Worm (Caenorhabditis elegans) whole organism, young adult: ENCODE data around the gene pqn-76.
"Not testable (repeated sequence)": the region's sequence is repeated elsewhere in the genome, so short reads cannot be mapped to it uniquely, and the experiment has no call there.

Experiments
- D2030.7 ChIP-seq: fragments of 200-800 bp; sonication (Bioruptor generic); IDR thresholded peaks from 2 replicates; pipeline ENCODE4 v1.3.6; 2022; ENCODE audit warnings: missing genetic modification reagents, missing genetic modification characterization, missing compliant biosample characterization
- F22D6.2 ChIP-seq: sonication (generic microtip); optimal IDR thresholded peaks from 2 replicates; lab custom pipeline; 2016; ENCODE audit warnings: mild to moderate bottlenecking, missing genetic modification characterization, missing compliant biosample characterization
- F33H1.4 ChIP-seq: fragments of 200-800 bp; sonication (Bioruptor generic); IDR thresholded peaks from 2 replicates; pipeline ENCODE4 v1.3.6; 2022; ENCODE audit warnings: missing genetic modification reagents, missing genetic modification characterization, missing compliant biosample characterization
- F49E8.2 ChIP-seq: sonication (generic microtip); optimal IDR thresholded peaks from 3 replicates; lab custom pipeline; 2017; ENCODE audit warnings: missing genetic modification characterization, mild to moderate bottlenecking, missing compliant biosample characterization, antibody characterized with exemption, moderate library complexity; ENCODE audit not compliant: insufficient read depth
- K12H6.12 ChIP-seq: fragments of 200-800 bp; sonication (Bioruptor generic); optimal IDR thresholded peaks from 2 replicates; lab custom pipeline; 2018; ENCODE audit warnings: mild to moderate bottlenecking, missing genetic modification characterization, missing compliant biosample characterization
- Y53G8AR.9 ChIP-seq: fragments of 200-800 bp; sonication (Bioruptor generic); conservative IDR thresholded peaks from 2 replicates; pipeline ENCODE4 v1.3.6; 2022; ENCODE audit warnings: missing genetic modification reagents, missing genetic modification characterization, missing compliant biosample characterization
- Y67H2A.10 ChIP-seq: fragments of 200-800 bp; sonication (Bioruptor generic); conservative IDR thresholded peaks from 2 replicates; pipeline ENCODE4 v1.3.6; 2022; ENCODE audit warnings: missing genetic modification reagents, missing genetic modification characterization, missing compliant biosample characterization
- Y95B8A.8 ChIP-seq: fragments of 200-800 bp; sonication (Bioruptor generic); IDR thresholded peaks from 2 replicates; pipeline ENCODE4 v1.3.6; 2022; ENCODE audit warnings: missing genetic modification reagents, missing genetic modification characterization, missing compliant biosample characterization
- ama-1 ChIP-seq, 3 experiments: fragments of 150-350 bp in 1 of 3; sonication (generic microtip) in 2 of 3; optimal IDR thresholded peaks; 2 replicates each; lab custom pipeline; 2014 to 2018; ENCODE audit warnings: missing biosample characterization in 2 of 3, missing genetic modification characterization in 2 of 3, missing genetic modification reagents in 2 of 3
- attf-5 ChIP-seq: fragments of 200-800 bp; sonication (Bioruptor generic); optimal IDR thresholded peaks from 2 replicates; lab custom pipeline; 2018; ENCODE audit warnings: mild to moderate bottlenecking, missing genetic modification characterization, missing compliant biosample characterization
- bed-2 ChIP-seq: fragments of 200-800 bp; sonication (Bioruptor generic); IDR thresholded peaks from 2 replicates; pipeline ENCODE4 v1.3.6; 2022; ENCODE audit warnings: missing genetic modification reagents, missing genetic modification characterization, missing compliant biosample characterization
- cebp-2 ChIP-seq: fragments of 200-800 bp; sonication (Bioruptor generic); IDR thresholded peaks from 2 replicates; pipeline ENCODE4 v1.3.6; 2022; ENCODE audit warnings: missing genetic modification characterization, missing compliant biosample characterization
- ceh-91 ChIP-seq: fragments of 200-800 bp; sonication (Bioruptor generic); IDR thresholded peaks from 2 replicates; pipeline ENCODE4 v1.3.6; 2022; ENCODE audit warnings: missing genetic modification reagents, missing genetic modification characterization, missing compliant biosample characterization
- dox-1 ChIP-seq: fragments of 200-800 bp; sonication (Bioruptor generic); IDR thresholded peaks from 2 replicates; pipeline ENCODE4 v1.3.6; 2022; ENCODE audit warnings: missing genetic modification reagents, missing genetic modification characterization, missing compliant biosample characterization
- egl-44 ChIP-seq: fragments of 200-800 bp; sonication (Bioruptor generic); IDR thresholded peaks from 2 replicates; pipeline ENCODE4 v1.3.6; 2022; ENCODE audit warnings: missing genetic modification reagents, missing genetic modification characterization, missing compliant biosample characterization
- him-1 ChIP-seq: sonication (generic microtip); optimal IDR thresholded peaks from 2 replicates; lab custom pipeline; 2016; ENCODE audit warnings: missing genotype, missing genetic modification reagents, missing genetic modification characterization, missing compliant biosample characterization
- let-526 ChIP-seq: fragments of 200-800 bp; sonication (Bioruptor generic); IDR thresholded peaks from 2 replicates; pipeline ENCODE4 v1.3.6; 2022; ENCODE audit warnings: missing genetic modification reagents, missing genetic modification characterization, missing compliant biosample characterization
- let-607 ChIP-seq, 2 experiments: fragments of 200-800 bp in 1 of 2; sonication (Bioruptor generic) in 1 of 2; sonication (generic microtip) in 1 of 2; optimal IDR thresholded peaks; 2 replicates each; lab custom pipeline; 2016 to 2018; ENCODE audit warnings: mild to moderate bottlenecking in 2 of 2, missing compliant biosample characterization in 2 of 2, missing genetic modification characterization in 2 of 2, moderate library complexity in 2 of 2, missing genotype in 1 of 2
- lin-26 ChIP-seq: fragments of 200-800 bp; sonication (Bioruptor generic); IDR thresholded peaks from 2 replicates; pipeline ENCODE4 v1.3.6; 2022; ENCODE audit warnings: missing genetic modification reagents, missing genetic modification characterization, missing compliant biosample characterization
- lin-35 ChIP-seq, 3 experiments: fragments of 150-350 bp in 2 of 3; sonication (generic microtip) in 1 of 3; optimal IDR thresholded peaks; 2 replicates each; lab custom pipeline; 2014 to 2018; ENCODE audit warnings: missing biosample characterization in 3 of 3, missing genetic modification characterization in 3 of 3, missing genetic modification reagents in 3 of 3
- mcd-1 ChIP-seq: fragments of 200-800 bp; sonication (Bioruptor generic); IDR thresholded peaks from 2 replicates; pipeline ENCODE4 v1.3.6; 2022; ENCODE audit warnings: missing genetic modification reagents, missing genetic modification characterization, missing compliant biosample characterization
- nfya-1 ChIP-seq: sonication (generic microtip); optimal IDR thresholded peaks from 2 replicates; lab custom pipeline; 2017; ENCODE audit warnings: antibody characterized with exemption, missing compliant biosample characterization, missing genetic modification characterization, borderline replicate concordance; ENCODE audit not compliant: insufficient read depth
- nfya-2 ChIP-seq: fragments of 200-800 bp; sonication (Bioruptor generic); IDR thresholded peaks from 2 replicates; pipeline ENCODE4 v1.3.6; 2022; ENCODE audit warnings: missing genetic modification reagents, missing genetic modification characterization, missing compliant biosample characterization
- nhr-27 ChIP-seq: fragments of 200-800 bp; sonication (Bioruptor generic); optimal IDR thresholded peaks from 2 replicates; lab custom pipeline; 2018; ENCODE audit warnings: mild to moderate bottlenecking, missing genetic modification characterization, moderate library complexity, missing compliant biosample characterization
- pbrm-1 ChIP-seq: fragments of 200-800 bp; sonication (Bioruptor generic); IDR thresholded peaks from 2 replicates; pipeline ENCODE4 v1.3.6; 2022; ENCODE audit warnings: missing genetic modification reagents, missing genetic modification characterization, missing compliant biosample characterization
- rcor-1 ChIP-seq: fragments of 200-800 bp; sonication (Bioruptor generic); IDR thresholded peaks from 2 replicates; pipeline ENCODE4 v1.3.6; 2022; ENCODE audit warnings: missing genetic modification reagents, missing genetic modification characterization, missing compliant biosample characterization
- rec-8 ChIP-seq, 2 experiments: sonication (generic microtip); optimal IDR thresholded peaks; 2 replicates each; lab custom pipeline; 2016; ENCODE audit warnings: mild to moderate bottlenecking in 2 of 2, missing genetic modification characterization in 2 of 2, missing genetic modification reagents in 2 of 2, missing genotype in 2 of 2, missing biosample characterization in 1 of 2, missing compliant biosample characterization in 1 of 2, moderate library complexity in 1 of 2
- sea-2 ChIP-seq: fragments of 200-800 bp; sonication (Bioruptor generic); IDR thresholded peaks from 2 replicates; pipeline ENCODE4 v1.3.6; 2022; ENCODE audit warnings: missing genetic modification characterization, missing compliant biosample characterization
- snpc-1.1 ChIP-seq: sonication (generic microtip); optimal IDR thresholded peaks from 2 replicates; lab custom pipeline; 2017; ENCODE audit warnings: missing genetic modification characterization, mild to moderate bottlenecking, missing compliant biosample characterization, antibody characterized with exemption, moderate library complexity, missing genotype, missing genetic modification reagents; ENCODE audit not compliant: insufficient read depth
- somi-1 ChIP-seq: fragments of 200-800 bp; sonication (Bioruptor generic); optimal IDR thresholded peaks from 2 replicates; lab custom pipeline; 2018; ENCODE audit warnings: mild to moderate bottlenecking, missing genetic modification characterization, missing compliant biosample characterization
- tlf-1 ChIP-seq: fragments of 200-800 bp; sonication (Bioruptor generic); optimal IDR thresholded peaks from 2 replicates; lab custom pipeline; 2018; ENCODE audit warnings: mild to moderate bottlenecking, missing genetic modification characterization, missing compliant biosample characterization
- ztf-25 ChIP-seq: fragments of 200-800 bp; sonication (Bioruptor generic); IDR thresholded peaks from 2 replicates; pipeline ENCODE4 v1.3.6; 2022; ENCODE audit warnings: missing genetic modification reagents, missing genetic modification characterization, missing compliant biosample characterization
- ztf-6 ChIP-seq: fragments of 200-800 bp; sonication (Bioruptor generic); IDR thresholded peaks from 2 replicates; pipeline ENCODE4 v1.3.6; 2022; ENCODE audit warnings: missing genetic modification reagents, missing genetic modification characterization, missing compliant biosample characterization

The pqn-76 gene

ce11 chrIV:15590397-15590796 is 11.5 kb downstream of the pqn-76 start, which contains the start of gene abu-5:
Gene abu-5, plus strand, starts transcription at chrIV:15590697.
- TF ChIP-seq nhr-27 (tag; lab: Kevin White, UChicago); Y95B8A.8 (GFP tag; lab: Robert Waterston, UW); let-607 (tag; optimal IDR thresholded peaks at IDR 0.05; lab: Kevin White, UChicago): not testable (repeated sequence)

ce11 chrIV:15591975-15592374 is 13.1 kb downstream of the pqn-76 start:
- TF ChIP-seq lin-35 (GFP tag; optimal IDR thresholded peaks at IDR 0.05; lab: Kevin White, UChicago) (no peak), Y53G8AR.9 (no peak), F22D6.2 (no peak), snpc-1.1 (tag; lab: Kevin White, UChicago) (no peak), ama-1 (optimal IDR thresholded peaks at IDR 0.05; lab: Kevin White, UChicago) (no peak), ama-1 (GFP tag; optimal IDR thresholded peaks at IDR 0.05; lab: Kevin White, UChicago) (no peak), Y95B8A.8 (GFP tag; lab: Robert Waterston, UW) (no peak), ztf-6 (GFP tag; lab: Robert Waterston, UW) (no peak), ceh-91 (GFP tag; lab: Robert Waterston, UW) (no peak), tlf-1 (GFP tag; lab: Kevin White, UChicago) (no peak), mcd-1 (no peak), lin-26 (GFP tag; lab: Robert Waterston, UW) (no peak), K12H6.12 (tag; lab: Kevin White, UChicago) (no peak), somi-1 (GFP tag; lab: Kevin White, UChicago) (no peak), let-526 (GFP tag; lab: Robert Waterston, UW) (no peak), egl-44 (GFP tag; lab: Robert Waterston, UW) (no peak), ztf-25 (GFP tag; lab: Robert Waterston, UW) (no peak), attf-5 (no peak), nfya-1 (tag; lab: Kevin White, UChicago) (no peak), bed-2 (GFP tag; lab: Robert Waterston, UW) (no peak), dox-1 (no peak)

ce11 chrIV:15593078-15593477 is 14.2 kb downstream of the pqn-76 start:
- TF ChIP-seq D2030.7 (GFP tag; lab: Robert Waterston, UW) (no peak), rec-8 (tag; optimal IDR thresholded peaks at IDR 0.05; lab: Kevin White, UChicago) (no peak), F49E8.2 (tag; lab: Kevin White, UChicago) (no peak), cebp-2 (GFP tag; lab: Robert Waterston, UW) (no peak), Y67H2A.10 (GFP tag; lab: Robert Waterston, UW) (no peak), sea-2 (GFP tag; lab: Robert Waterston, UW) (no peak), tlf-1 (GFP tag; lab: Kevin White, UChicago) (no peak), nfya-2 (GFP tag; lab: Robert Waterston, UW) (no peak), F33H1.4 (GFP tag; lab: Robert Waterston, UW) (no peak)

- not testable (repeated sequence) for TF ChIP-seq rcor-1; him-1; pbrm-1 (GFP tag; lab: Robert Waterston, UW)
- TF ChIP-seq, all 124 proteins: peak for 0; not testable (repeated sequence) for 124
Measured at ce11 chrIV:15594935-15595620, 16.2 kb downstream of the pqn-76 start, which contains the start of the genes pqn-78 and pqn-79. Gene pqn-78, minus strand, starts transcription at chrIV:15595035. Gene pqn-79, plus strand, starts transcription at chrIV:15595570.
